Worm (Caenorhabditis elegans) whole organism, L1 larva: ENCODE results near the gene klc-2.

Experiments
- elt-3 ChIP-seq, 6 experiments: fragments of 150-350 bp in 1 of 6; sonication (generic microtip); optimal IDR thresholded peaks; 2 replicates each; lab custom pipeline; 2017 to 2018; ENCODE audit warnings: missing biosample characterization in 6 of 6, missing genetic modification characterization in 6 of 6, inconsistent platforms in 1 of 6
- ets-5 ChIP-seq: fragments of 200-800 bp; sonication (Bioruptor generic); IDR thresholded peaks from 2 replicates; pipeline ENCODE4 v1.3.6; 2022; ENCODE audit warnings: missing genetic modification characterization, missing compliant biosample characterization
- nhr-77 ChIP-seq: fragments of 150-350 bp; optimal IDR thresholded peaks from 2 replicates; lab custom pipeline; 2014; ENCODE audit warnings: missing biosample characterization, missing genetic modification characterization
- ztf-4 ChIP-seq: fragments of 150-350 bp; optimal IDR thresholded peaks from 2 replicates; lab custom pipeline; 2014; ENCODE audit warnings: missing biosample characterization, missing genetic modification characterization

- TF ChIP-seq ztf-4 (tag; lab: Kevin White, UChicago) (no peak), ets-5 (GFP tag; lab: Robert Waterston, UW) (no peak), nhr-77 (tag; lab: Kevin White, UChicago) (no peak), elt-3 (tag; optimal IDR thresholded peaks at IDR 0.05; lab: Kevin White, UChicago) (no peak)
Observed at ce11 chrV:5559882-5560281, 21.3 kb downstream of the klc-2 start.
